Fruit fly (Drosophila melanogaster) whole organism, adult: ENCODE data around the gene cu.

Experiments used
- CG11617 ChIP-seq: fragments of 200-800 bp; sonication (Bioruptor generic); optimal IDR thresholded peaks from 2 replicates; lab custom pipeline; 2017; ENCODE audit warnings: mild to moderate bottlenecking, missing biosample characterization, missing genetic modification reagents, missing genetic modification characterization
- CG12768 ChIP-seq: fragments of 200-800 bp; sonication (Bioruptor generic); optimal IDR thresholded peaks from 2 replicates; lab custom pipeline; 2017; ENCODE audit warnings: missing biosample characterization, missing genetic modification characterization, mild to moderate bottlenecking, moderate library complexity, missing genetic modification reagents
- CG1620 ChIP-seq: fragments of 200-800 bp; sonication (Bioruptor generic); optimal IDR thresholded peaks from 2 replicates; lab custom pipeline; 2016; ENCODE audit warnings: missing biosample characterization, missing genetic modification characterization
- CG33017 ChIP-seq: fragments of 200-800 bp; sonication (Bioruptor generic); optimal IDR thresholded peaks from 2 replicates; lab custom pipeline; 2018; ENCODE audit warnings: missing biosample characterization, mild to moderate bottlenecking, missing genetic modification characterization, moderate library complexity
- CG7045 ChIP-seq: fragments of 200-800 bp; sonication (Bioruptor generic); optimal IDR thresholded peaks from 2 replicates; lab custom pipeline; 2017; ENCODE audit warnings: missing biosample characterization, mild to moderate bottlenecking, missing genetic modification characterization
- cic ChIP-seq: fragments of 200-800 bp; sonication (Bioruptor generic); optimal IDR thresholded peaks from 2 replicates; lab custom pipeline; 2017; ENCODE audit warnings: missing biosample characterization, mild to moderate bottlenecking, missing genetic modification characterization, moderate library complexity
- tj ChIP-seq: fragments of 200-800 bp; sonication (Bioruptor generic); optimal IDR thresholded peaks from 3 replicates; lab custom pipeline; 2017; ENCODE audit warnings: missing biosample characterization, mild to moderate bottlenecking, missing genetic modification characterization, moderate library complexity

dm6 chr3R:11178300-11178699 is 19.1 kb upstream of the cu start:
- TF ChIP-seq CG12768 (GFP tag; lab: Kevin White, UChicago) (peak; percentile 66), CG1620 (GFP tag; lab: Kevin White, UChicago) (no peak), CG7045 (peak; percentile 49), cic (GFP tag; lab: Kevin White, UChicago) (peak; percentile 60), CG33017 (peak; percentile 33), tj (GFP tag; lab: Kevin White, UChicago) (no peak), CG11617 (peak; percentile 9)
